Fruit fly (Drosophila melanogaster) whole organism, embryonic: Measurements from ENCODE around the gene CG4467.
A peak's percentile ranks its signal among the peaks of the same experiment; 100 is the strongest.

Source experiments
- B-H2 ChIP-seq: fragments of 200-800 bp; sonication (Bioruptor generic); optimal IDR thresholded peaks from 2 replicates; lab custom pipeline; 2018; ENCODE audit warnings: missing biosample characterization, mild to moderate bottlenecking, missing genetic modification characterization
- CG10366 ChIP-seq: fragments of 200-800 bp; sonication (Bioruptor generic); IDR thresholded peaks from 2 replicates; pipeline ENCODE4 v1.3.6; 2022; ENCODE audit warnings: missing biosample characterization, missing genetic modification characterization
- CG11398 ChIP-seq: fragments of 200-800 bp; sonication (Bioruptor generic); optimal IDR thresholded peaks from 2 replicates; lab custom pipeline; 2016; ENCODE audit warnings: missing biosample characterization, missing genetic modification characterization
- CG11560 ChIP-seq: fragments of 200-800 bp; sonication (Bioruptor generic); IDR thresholded peaks from 3 replicates; pipeline ENCODE4 v1.3.6; 2022; ENCODE audit warnings: missing biosample characterization, missing genetic modification characterization
- CG11723 ChIP-seq: fragments of 200-800 bp; sonication (Bioruptor generic); optimal IDR thresholded peaks from 2 replicates; lab custom pipeline; 2017; ENCODE audit warnings: missing biosample characterization, mild to moderate bottlenecking, missing genetic modification characterization
- CG12744 ChIP-seq: fragments of 200-800 bp; sonication (Bioruptor generic); optimal IDR thresholded peaks from 2 replicates; lab custom pipeline; 2016; ENCODE audit warnings: missing biosample characterization, missing genetic modification characterization
- CG14014 ChIP-seq: fragments of 200-800 bp; sonication (Bioruptor generic); IDR thresholded peaks from 2 replicates; pipeline ENCODE4 v1.3.6; 2022; ENCODE audit warnings: missing biosample characterization, missing genetic modification characterization
- CG14050 ChIP-seq: fragments of 200-800 bp; sonication (Bioruptor generic); IDR thresholded peaks from 3 replicates; pipeline ENCODE4 v1.3.6; 2022; ENCODE audit warnings: missing biosample characterization, missing genetic modification characterization
- CG1602 ChIP-seq: fragments of 200-800 bp; sonication (Bioruptor generic); optimal IDR thresholded peaks from 3 replicates; lab custom pipeline; 2016; ENCODE audit warnings: missing biosample characterization, missing genetic modification characterization
- CG1603 ChIP-seq: fragments of 200-800 bp; sonication (Bioruptor generic); optimal IDR thresholded peaks from 2 replicates; lab custom pipeline; 2019; ENCODE audit warnings: missing biosample characterization, mild to moderate bottlenecking, missing genetic modification characterization, moderate library complexity
- CG17802 ChIP-seq: fragments of 200-800 bp; sonication (Bioruptor generic); optimal IDR thresholded peaks from 2 replicates; lab custom pipeline; 2018; ENCODE audit warnings: missing biosample characterization, mild to moderate bottlenecking, missing genetic modification characterization, moderate library complexity
- CG2129 ChIP-seq: fragments of 200-800 bp; sonication (Bioruptor generic); IDR thresholded peaks from 2 replicates; pipeline ENCODE4 v1.3.6; 2022; ENCODE audit warnings: missing biosample characterization, missing genetic modification characterization; ENCODE audit not compliant: partially characterized antibody
- CG32532 ChIP-seq: fragments of 200-800 bp; sonication (Bioruptor generic); IDR thresholded peaks from 2 replicates; pipeline ENCODE4 v1.3.6; 2022; ENCODE audit warnings: missing biosample characterization, missing genetic modification characterization
- CG7745 ChIP-seq: fragments of 200-800 bp; sonication (Bioruptor generic); optimal IDR thresholded peaks from 2 replicates; lab custom pipeline; 2018; ENCODE audit warnings: missing biosample characterization, mild to moderate bottlenecking, missing genetic modification characterization, moderate library complexity
- CG7839 ChIP-seq: fragments of 200-800 bp; sonication (Bioruptor generic); optimal IDR thresholded peaks from 3 replicates; lab custom pipeline; 2018; ENCODE audit warnings: missing biosample characterization, mild to moderate bottlenecking, missing genetic modification characterization, moderate library complexity
- CG9817 ChIP-seq: fragments of 200-800 bp; sonication (Bioruptor generic); optimal IDR thresholded peaks from 2 replicates; lab custom pipeline; 2018; ENCODE audit warnings: missing biosample characterization, mild to moderate bottlenecking, missing genetic modification characterization, moderate library complexity
- D19B ChIP-seq: fragments of 200-800 bp; sonication (Bioruptor generic); optimal IDR thresholded peaks from 2 replicates; lab custom pipeline; 2017; ENCODE audit warnings: missing biosample characterization, mild to moderate bottlenecking, missing genetic modification characterization
- Deaf1 ChIP-seq: fragments of 200-800 bp; optimal IDR thresholded peaks from 3 replicates; lab custom pipeline; 2019; ENCODE audit warnings: missing biosample characterization, mild to moderate bottlenecking, missing genetic modification characterization, moderate library complexity
- Doc3 ChIP-seq: fragments of 200-800 bp; sonication (Bioruptor generic); IDR thresholded peaks from 3 replicates; pipeline ENCODE4 v1.3.6; 2022; ENCODE audit warnings: missing biosample characterization, missing genetic modification characterization; ENCODE audit not compliant: partially characterized antibody
- Fer1 ChIP-seq: fragments of 200-800 bp; sonication (Bioruptor generic); optimal IDR thresholded peaks from 2 replicates; lab custom pipeline; 2017; ENCODE audit warnings: missing biosample characterization, mild to moderate bottlenecking, missing genetic modification characterization
- Fer2 ChIP-seq: fragments of 200-800 bp; sonication (Bioruptor generic); optimal IDR thresholded peaks from 2 replicates; lab custom pipeline; 2018; ENCODE audit warnings: missing biosample characterization, mild to moderate bottlenecking, missing genetic modification characterization, moderate library complexity
- HLH3B ChIP-seq: fragments of 200-800 bp; sonication (Bioruptor generic); IDR thresholded peaks from 2 replicates; pipeline ENCODE4 v1.3.6; 2022; ENCODE audit warnings: missing biosample characterization, missing genetic modification characterization
- HLH54F ChIP-seq: fragments of 200-800 bp; sonication (Bioruptor generic); optimal IDR thresholded peaks from 3 replicates; lab custom pipeline; 2016; ENCODE audit warnings: missing biosample characterization, missing genetic modification characterization
- Hr78 ChIP-seq, 2 experiments: fragments of 200-800 bp in 1 of 2; fragments of >200 bp in 1 of 2; sonication (Bioruptor generic) in 1 of 2; optimal IDR thresholded peaks; 2 replicates each; lab custom pipeline; 2017 to 2019; ENCODE audit warnings: missing biosample characterization in 2 of 2, missing genetic modification characterization in 2 of 2, mild to moderate bottlenecking in 1 of 2, moderate library complexity in 1 of 2
- Hsf ChIP-seq: fragments of 200-800 bp; sonication (Bioruptor generic); optimal IDR thresholded peaks from 3 replicates; lab custom pipeline; 2016; ENCODE audit warnings: missing biosample characterization, missing genetic modification characterization
- Kr ChIP-seq: fragments of 200-800 bp; sonication (Bioruptor generic); optimal IDR thresholded peaks from 2 replicates; lab custom pipeline; 2017; ENCODE audit warnings: missing biosample characterization, mild to moderate bottlenecking, missing genetic modification characterization
- NC2α ChIP-seq: fragments of 200-800 bp; sonication (Bioruptor generic); optimal IDR thresholded peaks from 2 replicates; lab custom pipeline; 2016; ENCODE audit warnings: missing biosample characterization, missing genetic modification characterization
- Neu2 ChIP-seq: fragments of 200-800 bp; sonication (Bioruptor generic); optimal IDR thresholded peaks from 3 replicates; lab custom pipeline; 2016; ENCODE audit warnings: missing biosample characterization, missing genetic modification characterization, borderline replicate concordance
- Six4 ChIP-seq: fragments of 200-800 bp; sonication (Bioruptor generic); optimal IDR thresholded peaks from 2 replicates; lab custom pipeline; 2016; ENCODE audit warnings: missing biosample characterization, missing genetic modification characterization
- Taf1 ChIP-seq: fragments of 200-800 bp; sonication (Bioruptor generic); IDR thresholded peaks from 2 replicates; pipeline ENCODE4 v1.3.6; 2022; ENCODE audit warnings: missing biosample characterization, missing genetic modification characterization
- cas ChIP-seq: fragments of 200-800 bp; sonication (Bioruptor generic); IDR thresholded peaks from 2 replicates; pipeline ENCODE4 v1.3.6; 2022; ENCODE audit warnings: missing biosample characterization, missing genetic modification characterization
- croc ChIP-seq: fragments of 200-800 bp; sonication (Bioruptor generic); conservative IDR thresholded peaks from 3 replicates; pipeline ENCODE4 v1.3.6; 2022; ENCODE audit warnings: missing biosample characterization, missing genetic modification characterization
- da ChIP-seq: fragments of 200-800 bp; sonication (Bioruptor generic); optimal IDR thresholded peaks from 2 replicates; lab custom pipeline; 2016; ENCODE audit warnings: missing biosample characterization, missing genetic modification characterization
- eve ChIP-seq, 2 experiments: fragments of >200 bp; optimal IDR thresholded peaks; 2 replicates each; lab custom pipeline; 2017; ENCODE audit warnings: missing biosample characterization in 2 of 2, missing genetic modification characterization in 2 of 2
- gem ChIP-seq: fragments of 200-800 bp; sonication (Bioruptor generic); optimal IDR thresholded peaks from 2 replicates; lab custom pipeline; 2019; ENCODE audit warnings: missing biosample characterization, mild to moderate bottlenecking, missing genetic modification characterization, moderate library complexity
- grau ChIP-seq: fragments of 200-800 bp; optimal IDR thresholded peaks from 3 replicates; lab custom pipeline; 2019; ENCODE audit warnings: missing biosample characterization, mild to moderate bottlenecking, missing genetic modification characterization, moderate library complexity
- gsb-n ChIP-seq: fragments of 200-800 bp; sonication (Bioruptor generic); optimal IDR thresholded peaks from 3 replicates; lab custom pipeline; 2018; ENCODE audit warnings: missing biosample characterization, mild to moderate bottlenecking, missing genetic modification characterization
- hbn ChIP-seq: fragments of 200-800 bp; sonication (Bioruptor generic); IDR thresholded peaks from 2 replicates; pipeline ENCODE4 v1.3.6; 2022; ENCODE audit warnings: missing biosample characterization, missing genetic modification characterization; ENCODE audit not compliant: partially characterized antibody
- inv ChIP-seq: fragments of 200-800 bp; sonication (Bioruptor generic); IDR thresholded peaks from 2 replicates; pipeline ENCODE4 v1.3.6; 2022; ENCODE audit warnings: missing biosample characterization, missing genetic modification characterization; ENCODE audit not compliant: partially characterized antibody
- mirr ChIP-seq: fragments of 200-800 bp; sonication (Bioruptor generic); optimal IDR thresholded peaks from 3 replicates; lab custom pipeline; 2018; ENCODE audit warnings: missing biosample characterization, mild to moderate bottlenecking, missing genetic modification characterization
- nau ChIP-seq: fragments of 200-800 bp; sonication (Bioruptor generic); optimal IDR thresholded peaks from 3 replicates; lab custom pipeline; 2017; ENCODE audit warnings: missing biosample characterization, mild to moderate bottlenecking, missing genetic modification characterization, missing genetic modification reagents
- pan ChIP-seq, 4 experiments: fragments of >200 bp in 3 of 4; fragments of 200-800 bp in 1 of 4; sonication (Bioruptor generic) in 1 of 4; optimal IDR thresholded peaks in 3 of 4; IDR thresholded peaks in 1 of 4; 2 replicates each; pipeline versions ENCODE4 v1.3.6 to Lab custom; 2017 to 2022; ENCODE audit warnings: missing biosample characterization in 2 of 4, missing genetic modification characterization in 2 of 4, mixed read lengths in 1 of 4
- pita ChIP-seq: fragments of 200-800 bp; sonication (Bioruptor generic); optimal IDR thresholded peaks from 2 replicates; lab custom pipeline; 2017; ENCODE audit warnings: missing biosample characterization, mild to moderate bottlenecking, missing genetic modification characterization
- sens ChIP-seq: fragments of 200-800 bp; sonication (Bioruptor generic); peaks from one replicate; lab custom pipeline; 2016; ENCODE audit warnings: missing biosample characterization, missing genetic modification characterization
- sug ChIP-seq: fragments of 200-800 bp; optimal IDR thresholded peaks from 2 replicates; lab custom pipeline; 2019; ENCODE audit warnings: missing biosample characterization, mild to moderate bottlenecking, missing genetic modification characterization, moderate library complexity
- tin ChIP-seq: fragments of 200-800 bp; sonication (Bioruptor generic); optimal IDR thresholded peaks from 3 replicates; lab custom pipeline; 2016; ENCODE audit warnings: missing biosample characterization, missing genetic modification characterization
- tup ChIP-seq: fragments of 200-800 bp; sonication (Bioruptor generic); optimal IDR thresholded peaks from 2 replicates; lab custom pipeline; 2016; ENCODE audit warnings: missing biosample characterization, mild to moderate bottlenecking, missing genetic modification characterization, moderate library complexity
- wor ChIP-seq: fragments of 200-800 bp; sonication (Bioruptor generic); IDR thresholded peaks from 2 replicates; pipeline ENCODE4 v1.3.6; 2022; ENCODE audit warnings: missing biosample characterization, missing genetic modification characterization
- zf30C ChIP-seq: fragments of 200-800 bp; sonication (Bioruptor generic); optimal IDR thresholded peaks from 3 replicates; lab custom pipeline; 2018; ENCODE audit warnings: missing biosample characterization, mild to moderate bottlenecking, missing genetic modification characterization

The CG4467 gene

DNA sequence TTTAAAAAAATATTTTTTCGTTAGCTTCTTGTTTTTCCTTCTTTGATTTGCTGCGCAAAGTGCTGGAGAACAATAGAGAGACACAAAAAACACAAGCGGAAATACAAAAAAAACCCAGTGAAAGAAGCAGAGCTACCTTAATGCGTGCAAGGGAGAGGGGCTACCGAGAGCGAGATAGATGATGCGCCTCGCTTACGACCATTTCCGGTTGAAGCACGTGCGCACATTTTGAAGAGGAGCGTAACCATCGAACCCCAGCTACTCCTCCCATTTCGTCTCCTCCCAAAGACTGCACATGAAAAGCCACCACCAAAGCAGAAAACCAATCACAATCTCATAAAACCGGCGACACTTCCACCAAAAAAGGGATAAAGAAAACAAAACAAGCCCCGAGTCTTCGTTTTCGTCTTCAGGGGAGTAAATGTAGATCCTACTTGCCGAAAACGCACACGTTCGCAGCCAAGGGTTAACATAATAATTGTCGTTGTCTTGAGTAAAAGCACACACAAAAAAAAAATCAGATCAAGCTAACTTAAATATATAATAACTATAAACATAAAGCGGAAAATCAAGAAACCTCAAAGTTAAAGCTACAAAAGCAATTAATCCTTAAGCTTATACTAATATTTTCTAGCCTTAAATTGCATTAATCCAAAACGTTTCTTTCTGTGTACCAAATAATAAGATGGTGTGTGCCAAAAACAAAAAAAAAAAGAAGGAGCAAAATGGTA lies 48.6 kb upstream of the CG4467 start (continued):
- peak; percentile 5 for TF ChIP-seq Hsf (GFP tag; lab: Kevin White, UChicago)
- no peak for TF ChIP-seq da (GFP tag; lab: Kevin White, UChicago)
- no peak for TF ChIP-seq CG7745
- TF ChIP-seq eve (GFP tag; optimal IDR thresholded peaks at IDR 0.05; lab: Kevin White, UChicago), result peak in 1 of 2 experiments; percentile 47
- TF ChIP-seq CG1602 (GFP tag; lab: Kevin White, UChicago), result peak; percentile 38
- no peak for TF ChIP-seq mirr (GFP tag; lab: Kevin White, UChicago)
- peak; percentile 37 for TF ChIP-seq gsb-n
- TF ChIP-seq CG12744 (GFP tag; lab: Kevin White, UChicago), result no peak
- no peak for TF ChIP-seq D19B (GFP tag; lab: Kevin White, UChicago)
- TF ChIP-seq CG14050 (GFP tag; lab: Robert Waterston, UW), result no peak
- TF ChIP-seq Deaf1 (tag; lab: Kevin White, UChicago), result peak; percentile 65
- no peak for TF ChIP-seq wor
- no peak for TF ChIP-seq CG11560 (tag; lab: Robert Waterston, UW)
- TF ChIP-seq cas (GFP tag; lab: Robert Waterston, UW), result no peak
- TF ChIP-seq CG11723 (GFP tag; lab: Kevin White, UChicago), result no peak
- peak; percentile 54 for TF ChIP-seq sens (GFP tag; lab: Kevin White, UChicago)
- no peak for TF ChIP-seq Fer2 (tag; lab: Kevin White, UChicago)
- TF ChIP-seq CG1603 (tag; lab: Kevin White, UChicago), result no peak
- TF ChIP-seq inv (GFP tag; lab: Robert Waterston, UW), result no peak
- TF ChIP-seq CG11398, result no peak
- TF ChIP-seq croc (GFP tag; lab: Robert Waterston, UW), result no peak; the same call in 2 of the 3 replicates
- no peak for TF ChIP-seq Neu2 (GFP tag; lab: Kevin White, UChicago)
- TF ChIP-seq Fer1, result no peak
- no peak for TF ChIP-seq CG2129
- no peak for TF ChIP-seq B-H2 (GFP tag; lab: Kevin White, UChicago)
- TF ChIP-seq Taf1 (GFP tag; lab: Robert Waterston, UW), result no peak
- TF ChIP-seq NC2α, result no peak
- TF ChIP-seq CG7839 (tag; lab: Kevin White, UChicago), result peak; percentile 41
- TF ChIP-seq pan (optimal IDR thresholded peaks at IDR 0.05; lab: Kevin White, UChicago), result no peak
- TF ChIP-seq pan (GFP tag; optimal IDR thresholded peaks at IDR 0.05 in 1 of 2, IDR thresholded peaks at IDR 0.05 in 1 of 2), result no peak
- TF ChIP-seq HLH3B (GFP tag; lab: Robert Waterston, UW), result no peak; the same call in 1 of the 2 replicates
- TF ChIP-seq hbn (GFP tag; lab: Robert Waterston, UW), result no peak
- no peak for TF ChIP-seq HLH54F (GFP tag; lab: Kevin White, UChicago)
- no peak for TF ChIP-seq pita
- no peak for TF ChIP-seq Kr (GFP tag; lab: Kevin White, UChicago)
- peak; percentile 14 for TF ChIP-seq grau (tag; lab: Kevin White, UChicago)
- no peak for TF ChIP-seq CG14014
- TF ChIP-seq sug (tag; lab: Kevin White, UChicago), result no peak
- no peak for TF ChIP-seq Doc3 (GFP tag; lab: Robert Waterston, UW)
- no peak for TF ChIP-seq Hr78 (GFP tag; optimal IDR thresholded peaks at IDR 0.05; lab: Kevin White, UChicago)
- TF ChIP-seq CG9817 (tag; lab: Kevin White, UChicago), result no peak
- no peak for TF ChIP-seq CG17802 (tag; lab: Kevin White, UChicago)
- no peak for TF ChIP-seq tup (GFP tag; lab: Kevin White, UChicago)
- peak; percentile 13 for TF ChIP-seq tin (GFP tag; lab: Kevin White, UChicago)
- TF ChIP-seq nau (GFP tag; lab: Kevin White, UChicago), result no peak
- no peak for TF ChIP-seq CG10366 (GFP tag; lab: Robert Waterston, UW)
- TF ChIP-seq CG32532 (GFP tag; lab: Robert Waterston, UW), result no peak
- peak; percentile 17 for TF ChIP-seq zf30C (GFP tag; lab: Kevin White, UChicago)
- no peak for TF ChIP-seq Six4 (GFP tag; lab: Kevin White, UChicago)
- TF ChIP-seq gem (tag; lab: Kevin White, UChicago), result peak; percentile 72
